Worm (Caenorhabditis elegans) whole organism, midembryonic: ENCODE data around the gene fkh-4.
"Not testable (repeated sequence)": the region's sequence is repeated elsewhere in the genome, so short reads cannot be mapped to it uniquely, and the experiment has no call there.

ENCODE experiments used
- T22C8.4 ChIP-seq: fragments of 200-800 bp; sonication (Bioruptor generic); IDR thresholded peaks from 2 replicates; pipeline ENCODE4 v1.3.6; 2022; ENCODE audit warnings: missing genetic modification characterization, missing compliant biosample characterization
- cog-1 ChIP-seq: sonication (generic microtip); optimal IDR thresholded peaks from 2 replicates; lab custom pipeline; 2016; ENCODE audit warnings: missing genetic modification characterization, missing compliant biosample characterization
- flt-1 ChIP-seq: fragments of 200-800 bp; sonication (Bioruptor generic); IDR thresholded peaks from 2 replicates; pipeline ENCODE4 v1.3.6; 2022; ENCODE audit warnings: missing genetic modification characterization, missing compliant biosample characterization
- klf-2 ChIP-seq: fragments of 200-800 bp; sonication (Bioruptor generic); conservative IDR thresholded peaks from 2 replicates; pipeline ENCODE4 v1.3.6; 2022; ENCODE audit warnings: missing genetic modification reagents, missing genetic modification characterization, missing compliant biosample characterization
- med-1 ChIP-seq: sonication (generic microtip); optimal IDR thresholded peaks from 2 replicates; lab custom pipeline; 2017; ENCODE audit warnings: missing genetic modification characterization, mild to moderate bottlenecking, missing compliant biosample characterization, antibody characterized with exemption, missing genetic modification reagents; ENCODE audit not compliant: insufficient read depth
- ref-1 ChIP-seq: fragments of 200-800 bp; sonication (Bioruptor generic); conservative IDR thresholded peaks from 2 replicates; pipeline ENCODE4 v1.3.6; 2022; ENCODE audit warnings: missing genetic modification reagents, missing genetic modification characterization, missing compliant biosample characterization
- tab-1 ChIP-seq: fragments of 200-800 bp; sonication (Bioruptor generic); IDR thresholded peaks from 2 replicates; pipeline ENCODE4 v1.3.6; 2022; ENCODE audit warnings: missing genetic modification characterization, missing compliant biosample characterization
- ztf-23 ChIP-seq: fragments of 200-800 bp; sonication (Bioruptor generic); IDR thresholded peaks from 2 replicates; pipeline ENCODE4 v1.3.6; 2022; ENCODE audit warnings: missing genetic modification reagents, missing genetic modification characterization, missing compliant biosample characterization
- ztf-29 ChIP-seq: fragments of 200-800 bp; sonication (Bioruptor generic); IDR thresholded peaks from 2 replicates; pipeline ENCODE4 v1.3.6; 2022; ENCODE audit warnings: missing genetic modification reagents, missing genetic modification characterization, missing compliant biosample characterization

The fkh-4 gene

DNA sequence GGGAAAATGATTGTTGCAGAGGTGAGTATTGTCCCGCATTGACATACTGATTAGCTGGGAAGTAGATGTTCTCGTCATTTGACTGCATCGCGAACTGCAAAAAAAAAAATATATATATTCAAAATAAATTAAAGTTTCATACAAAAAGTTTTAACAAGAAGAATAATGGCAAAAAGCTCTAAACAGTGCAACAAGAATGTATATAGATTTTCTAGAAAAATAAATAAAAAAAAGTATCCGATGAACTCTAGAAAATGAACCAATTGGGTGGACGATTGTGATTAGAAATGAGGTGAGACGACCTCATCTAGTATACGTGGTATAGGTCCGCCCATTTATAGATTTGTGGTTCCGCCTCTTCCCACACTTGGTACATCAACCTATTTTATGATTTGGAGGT is at the start of gene fkh-4:
fkh-4 (minus strand) TSS at position 101 of the 400 bp plus-strand sequence.
- TF ChIP-seq tab-1 (GFP tag; lab: Robert Waterston, UW); T22C8.4 (GFP tag; lab: Robert Waterston, UW); cog-1 (tag; lab: Kevin White, UChicago): not testable (repeated sequence)

DNA sequence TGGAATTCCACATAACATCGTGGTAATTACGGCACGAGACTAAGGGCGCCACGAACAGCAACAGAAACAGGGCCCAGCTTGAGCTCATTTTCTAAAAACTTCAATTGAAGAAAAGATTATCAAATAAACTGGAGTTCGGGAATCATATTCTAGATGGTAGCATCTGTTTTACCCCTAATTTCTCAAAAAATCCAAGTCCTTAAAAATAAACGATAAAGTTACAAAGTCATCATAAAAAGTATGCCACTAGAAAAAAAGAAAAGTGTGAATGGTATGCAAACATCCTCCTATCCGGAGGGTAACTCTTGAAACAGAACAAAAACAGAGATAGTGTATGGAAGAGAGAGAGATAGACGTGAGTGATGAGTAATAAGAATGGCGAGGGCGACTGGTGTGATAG is 48.7 kb upstream of the fkh-4 start, which contains the start of gene efn-3:
efn-3 (minus strand) TSS at position 101 of the 400 bp plus-strand sequence.
- TF ChIP-seq cog-1 (tag; lab: Kevin White, UChicago) (no peak), tab-1 (GFP tag; lab: Robert Waterston, UW) (no peak), ref-1 (GFP tag; lab: Robert Waterston, UW) (no peak), ztf-23 (GFP tag; lab: Robert Waterston, UW) (no peak), klf-2 (GFP tag; lab: Robert Waterston, UW) (no peak), T22C8.4 (GFP tag; lab: Robert Waterston, UW) (no peak), flt-1 (GFP tag; lab: Robert Waterston, UW) (no peak), med-1 (GFP tag; lab: Kevin White, UChicago) (no peak), ztf-29 (GFP tag; lab: Robert Waterston, UW) (no peak)

- TF ChIP-seq med-1 (GFP tag; lab: Kevin White, UChicago) (no peak), T22C8.4 (GFP tag; lab: Robert Waterston, UW) (no peak), ref-1 (GFP tag; lab: Robert Waterston, UW) (no peak), ztf-29 (GFP tag; lab: Robert Waterston, UW) (no peak), ztf-23 (GFP tag; lab: Robert Waterston, UW) (no peak), cog-1 (tag; lab: Kevin White, UChicago) (no peak), tab-1 (GFP tag; lab: Robert Waterston, UW) (no peak), flt-1 (GFP tag; lab: Robert Waterston, UW) (no peak), klf-2 (GFP tag; lab: Robert Waterston, UW) (no peak)
Observed at ce11 chrX:13471855-13472254, 43.2 kb upstream of the fkh-4 start, which contains the start of gene tre-4. TSS of gene tre-4 (plus strand) at chrX:13472155.

- no peak for TF ChIP-seq ztf-23 (GFP tag; lab: Robert Waterston, UW)
- TF ChIP-seq med-1 (GFP tag; lab: Kevin White, UChicago) = no peak
Observed at ce11 chrX:13469907-13470647, 41.4 kb upstream of the fkh-4 start.

ce11 chrX:13469047-13469633 is 40.5 kb upstream of the fkh-4 start, which contains the start of gene col-184:
TSS of gene col-184 (plus strand) at chrX:13469455.
- TF ChIP-seq T22C8.4 (GFP tag; lab: Robert Waterston, UW) (no peak), med-1 (GFP tag; lab: Kevin White, UChicago) (no peak), flt-1 (GFP tag; lab: Robert Waterston, UW) (no peak), ref-1 (GFP tag; lab: Robert Waterston, UW) (no peak), cog-1 (tag; lab: Kevin White, UChicago) (no peak), ztf-23 (GFP tag; lab: Robert Waterston, UW) (no peak), ztf-29 (GFP tag; lab: Robert Waterston, UW) (no peak), klf-2 (GFP tag; lab: Robert Waterston, UW) (no peak), tab-1 (GFP tag; lab: Robert Waterston, UW) (no peak)

- TF ChIP-seq tab-1 (GFP tag; lab: Robert Waterston, UW) (no peak), ztf-23 (GFP tag; lab: Robert Waterston, UW) (no peak), flt-1 (GFP tag; lab: Robert Waterston, UW) (no peak), T22C8.4 (GFP tag; lab: Robert Waterston, UW) (no peak), cog-1 (tag; lab: Kevin White, UChicago) (no peak), med-1 (GFP tag; lab: Kevin White, UChicago) (no peak), ztf-29 (GFP tag; lab: Robert Waterston, UW) (no peak), klf-2 (GFP tag; lab: Robert Waterston, UW) (no peak), ref-1 (GFP tag; lab: Robert Waterston, UW) (no peak)
Observed at ce11 chrX:13466926-13467866, 38.5 kb upstream of the fkh-4 start, which contains the start of gene col-183. TSS of gene col-183 (minus strand) at chrX:13467764.

DNA sequence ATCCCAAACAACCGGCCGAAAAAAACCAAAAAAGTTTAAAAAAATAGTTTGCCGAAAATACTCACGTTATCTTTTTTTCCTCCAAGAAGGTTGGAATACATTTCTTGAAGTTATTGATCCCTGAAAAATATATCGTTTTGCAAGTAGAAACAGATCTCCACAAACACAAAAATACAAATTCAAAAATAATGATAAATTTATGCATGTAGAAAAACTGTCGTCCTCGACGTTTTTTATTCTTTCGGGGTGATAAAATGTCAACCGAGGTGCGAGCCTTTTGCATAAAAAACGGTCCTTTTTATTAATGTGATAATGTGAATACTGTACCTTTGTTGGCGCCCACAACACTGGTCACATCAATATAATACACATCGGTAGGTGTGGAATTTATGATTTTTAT is 35.1 kb upstream of the fkh-4 start, which contains the start of gene F02D10.2:
F02D10.2 (minus strand) TSS at position 101 of the 400 bp plus-strand sequence.
- TF ChIP-seq ztf-23 (GFP tag; lab: Robert Waterston, UW) = no peak
- TF ChIP-seq flt-1 (GFP tag; lab: Robert Waterston, UW) = no peak
- no peak for TF ChIP-seq cog-1 (tag; lab: Kevin White, UChicago)
- TF ChIP-seq ref-1 (GFP tag; lab: Robert Waterston, UW) = no peak
- no peak for TF ChIP-seq T22C8.4 (GFP tag; lab: Robert Waterston, UW)
- no peak for TF ChIP-seq tab-1 (GFP tag; lab: Robert Waterston, UW)

DNA sequence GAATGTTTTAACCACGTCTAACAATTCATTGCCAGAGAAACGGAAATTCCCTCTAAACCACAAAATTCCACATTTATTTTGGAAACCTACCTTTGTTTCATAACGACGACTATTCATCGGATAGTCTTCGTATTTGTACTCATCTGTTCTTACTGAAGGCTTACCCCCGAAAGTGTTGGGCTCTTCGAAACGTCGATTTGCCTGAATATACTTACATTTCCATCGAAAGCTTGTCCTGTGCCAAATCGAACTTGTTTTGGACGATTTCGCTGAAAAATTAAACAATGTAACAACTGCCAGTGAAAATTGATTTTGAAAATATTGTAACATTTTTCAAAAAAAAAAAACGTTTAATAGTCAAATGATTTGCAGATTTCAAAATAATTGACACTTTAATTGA is 33.9 kb upstream of the fkh-4 start, which contains the start of gene F02D10.3:
F02D10.3 (minus strand) TSS at position 101 of the 400 bp plus-strand sequence.
- no peak for TF ChIP-seq tab-1 (GFP tag; lab: Robert Waterston, UW)
- TF ChIP-seq flt-1 (GFP tag; lab: Robert Waterston, UW) = no peak
- no peak for TF ChIP-seq T22C8.4 (GFP tag; lab: Robert Waterston, UW)
- TF ChIP-seq ztf-23 (GFP tag; lab: Robert Waterston, UW) = no peak
- TF ChIP-seq cog-1 (tag; lab: Kevin White, UChicago) = no peak
- TF ChIP-seq ref-1 (GFP tag; lab: Robert Waterston, UW) = no peak
- no peak for TF ChIP-seq klf-2 (GFP tag; lab: Robert Waterston, UW)
- no peak for TF ChIP-seq ztf-29 (GFP tag; lab: Robert Waterston, UW)
- TF ChIP-seq med-1 (GFP tag; lab: Kevin White, UChicago) = no peak
